Worm (Caenorhabditis elegans) whole organism, L2 larva: ENCODE data around the gene tgn-38.

Experiments
- gmeb-1 ChIP-seq: fragments of 150-350 bp; optimal IDR thresholded peaks from 2 replicates; lab custom pipeline; 2014; ENCODE audit warnings: missing biosample characterization, missing genetic modification characterization
- unc-39 ChIP-seq: fragments of 150-350 bp; optimal IDR thresholded peaks from 2 replicates; lab custom pipeline; 2014; ENCODE audit warnings: missing biosample characterization, missing genetic modification characterization
- unc-62 ChIP-seq: fragments of 150-350 bp; optimal IDR thresholded peaks from 2 replicates; lab custom pipeline; 2014; ENCODE audit warnings: missing biosample characterization, missing genetic modification reagents, missing genetic modification characterization
- ztf-11 ChIP-seq: sonication (generic microtip); optimal IDR thresholded peaks from 2 replicates; lab custom pipeline; 2017; ENCODE audit warnings: missing biosample characterization, missing genetic modification characterization

- TF ChIP-seq unc-62 (GFP tag; lab: Kevin White, UChicago) (no peak), ztf-11 (no peak), gmeb-1 (no peak), unc-39 (no peak)
These were observed 15.9 kb downstream of the tgn-38 start, which contains the start of gene spe-17 for ce11 chrIV:12013120-12013519.
